Fruit fly (Drosophila melanogaster) whole organism, embryonic: ENCODE measurements around the gene CG15375.

Experiments used
- Adf1 ChIP-seq: fragments of 200-800 bp; sonication (Bioruptor generic); IDR thresholded peaks from 2 replicates; pipeline ENCODE4 v1.3.6; 2022; ENCODE audit warnings: missing biosample characterization, missing genetic modification characterization
- Asciz ChIP-seq: fragments of 200-800 bp; sonication (Bioruptor generic); optimal IDR thresholded peaks from 2 replicates; lab custom pipeline; 2017; ENCODE audit warnings: missing biosample characterization, mild to moderate bottlenecking, missing genetic modification characterization, missing genetic modification reagents
- CG10654 ChIP-seq: fragments of 200-800 bp; sonication (Bioruptor generic); optimal IDR thresholded peaks from 2 replicates; lab custom pipeline; 2016; ENCODE audit warnings: missing biosample characterization, missing genetic modification characterization
- CG11085 ChIP-seq: fragments of 200-800 bp; sonication (Bioruptor generic); IDR thresholded peaks from 2 replicates; pipeline ENCODE4 v1.3.6; 2022; ENCODE audit warnings: missing biosample characterization, missing genetic modification characterization
- CG11695 ChIP-seq: fragments of 200-800 bp; sonication (Bioruptor generic); IDR thresholded peaks from 3 replicates; pipeline ENCODE4 v1.3.6; 2022; ENCODE audit warnings: missing biosample characterization, missing genetic modification characterization
- CG12659 ChIP-seq: fragments of 200-800 bp; sonication (Bioruptor generic); optimal IDR thresholded peaks from 3 replicates; lab custom pipeline; 2017; ENCODE audit warnings: mild to moderate bottlenecking, missing biosample characterization, missing genetic modification reagents, missing genetic modification characterization
- CG15479 ChIP-seq: fragments of 200-800 bp; sonication (Bioruptor generic); optimal IDR thresholded peaks from 3 replicates; lab custom pipeline; 2019; ENCODE audit warnings: missing biosample characterization, mild to moderate bottlenecking, missing genetic modification characterization, moderate library complexity
- CG1647 ChIP-seq: fragments of 200-800 bp; sonication (Bioruptor generic); optimal IDR thresholded peaks from 3 replicates; lab custom pipeline; 2016; ENCODE audit warnings: missing biosample characterization, missing genetic modification characterization
- CG16815 ChIP-seq: fragments of 200-800 bp; sonication (Bioruptor generic); optimal IDR thresholded peaks from 3 replicates; lab custom pipeline; 2017; ENCODE audit warnings: missing biosample characterization, mild to moderate bottlenecking, missing genetic modification characterization
- CG17802 ChIP-seq: fragments of 200-800 bp; sonication (Bioruptor generic); optimal IDR thresholded peaks from 2 replicates; lab custom pipeline; 2018; ENCODE audit warnings: missing biosample characterization, mild to moderate bottlenecking, missing genetic modification characterization, moderate library complexity
- CG17912 ChIP-seq: fragments of 200-800 bp; sonication (Bioruptor generic); optimal IDR thresholded peaks from 2 replicates; lab custom pipeline; 2018; ENCODE audit warnings: missing biosample characterization, mild to moderate bottlenecking, missing genetic modification characterization
- CG18262 ChIP-seq: fragments of 200-800 bp; optimal IDR thresholded peaks from 3 replicates; lab custom pipeline; 2019; ENCODE audit warnings: missing biosample characterization, mild to moderate bottlenecking, missing genetic modification characterization, moderate library complexity
- CG2129 ChIP-seq: fragments of 200-800 bp; sonication (Bioruptor generic); IDR thresholded peaks from 2 replicates; pipeline ENCODE4 v1.3.6; 2022; ENCODE audit warnings: missing biosample characterization, missing genetic modification characterization; ENCODE audit not compliant: partially characterized antibody
- CG2875 ChIP-seq: fragments of 200-800 bp; sonication (Bioruptor generic); optimal IDR thresholded peaks from 2 replicates; lab custom pipeline; 2017; ENCODE audit warnings: missing biosample characterization, mild to moderate bottlenecking, missing genetic modification characterization, missing genetic modification reagents
- CG2889 ChIP-seq: fragments of 200-800 bp; sonication (Bioruptor generic); IDR thresholded peaks from 3 replicates; pipeline ENCODE4 v1.3.6; 2022; ENCODE audit warnings: missing biosample characterization, missing genetic modification characterization
- CG3847 ChIP-seq: fragments of 200-800 bp; sonication (Bioruptor generic); IDR thresholded peaks from 2 replicates; pipeline ENCODE4 v1.3.6; 2022; ENCODE audit warnings: missing biosample characterization, missing genetic modification characterization
- CG6683 ChIP-seq: fragments of 200-800 bp; sonication (Bioruptor generic); optimal IDR thresholded peaks from 2 replicates; lab custom pipeline; 2017; ENCODE audit warnings: missing biosample characterization, mild to moderate bottlenecking, missing genetic modification characterization, missing genetic modification reagents
- CG6765 ChIP-seq: fragments of 200-800 bp; sonication (Bioruptor generic); optimal IDR thresholded peaks from 3 replicates; lab custom pipeline; 2017; ENCODE audit warnings: missing biosample characterization, mild to moderate bottlenecking, missing genetic modification characterization
- CG7987 ChIP-seq: fragments of 200-800 bp; sonication (Bioruptor generic); optimal IDR thresholded peaks from 2 replicates; lab custom pipeline; 2018; ENCODE audit warnings: missing biosample characterization, mild to moderate bottlenecking, missing genetic modification characterization, moderate library complexity
- CG9817 ChIP-seq: fragments of 200-800 bp; sonication (Bioruptor generic); optimal IDR thresholded peaks from 2 replicates; lab custom pipeline; 2018; ENCODE audit warnings: missing biosample characterization, mild to moderate bottlenecking, missing genetic modification characterization, moderate library complexity
- CoRest ChIP-seq: fragments of 200-800 bp; sonication (Bioruptor generic); optimal IDR thresholded peaks from 3 replicates; lab custom pipeline; 2018; ENCODE audit warnings: missing biosample characterization, mild to moderate bottlenecking, missing genetic modification characterization, moderate library complexity
- Dek ChIP-seq: fragments of 200-800 bp; sonication (Bioruptor generic); optimal IDR thresholded peaks from 3 replicates; lab custom pipeline; 2019; ENCODE audit warnings: missing biosample characterization, mild to moderate bottlenecking, missing genetic modification characterization, moderate library complexity
- Dref ChIP-seq: fragments of 200-800 bp; sonication (Bioruptor generic); IDR thresholded peaks from 2 replicates; pipeline ENCODE4 v1.3.6; 2022; ENCODE audit warnings: missing biosample characterization, missing genetic modification characterization
- H15 ChIP-seq: fragments of 200-800 bp; sonication (Bioruptor generic); IDR thresholded peaks from 3 replicates; pipeline ENCODE4 v1.3.6; 2022; ENCODE audit warnings: missing biosample characterization, missing genetic modification characterization
- Mrtf ChIP-seq: fragments of 200-800 bp; sonication (Bioruptor generic); IDR thresholded peaks from 3 replicates; pipeline ENCODE4 v1.3.6; 2022; ENCODE audit warnings: missing biosample characterization, missing genetic modification characterization
- Rx ChIP-seq: fragments of 200-800 bp; sonication (Bioruptor generic); IDR thresholded peaks from 2 replicates; pipeline ENCODE4 v1.3.6; 2022; ENCODE audit warnings: missing biosample characterization, missing genetic modification characterization
- Tbp ChIP-seq: fragments of >200 bp; optimal IDR thresholded peaks from 2 replicates; lab custom pipeline; 2018; ENCODE audit warnings: missing biosample characterization, missing genetic modification characterization
- Xbp1 ChIP-seq: fragments of 200-800 bp; sonication (Bioruptor generic); optimal IDR thresholded peaks from 3 replicates; lab custom pipeline; 2016; ENCODE audit warnings: missing biosample characterization, mild to moderate bottlenecking, missing genetic modification characterization
- ab ChIP-seq: fragments of 200-800 bp; sonication (Bioruptor generic); optimal IDR thresholded peaks from 2 replicates; lab custom pipeline; 2016; ENCODE audit warnings: missing biosample characterization, missing genetic modification characterization
- ase ChIP-seq: fragments of 200-800 bp; sonication (Bioruptor generic); IDR thresholded peaks from 3 replicates; pipeline ENCODE4 v1.3.6; 2022; ENCODE audit warnings: missing biosample characterization, missing genetic modification characterization
- ash1 ChIP-seq: fragments of 200-800 bp; sonication (Bioruptor generic); optimal IDR thresholded peaks from 2 replicates; lab custom pipeline; 2018; ENCODE audit warnings: missing biosample characterization, mild to moderate bottlenecking, missing genetic modification characterization
- br ChIP-seq: fragments of >200 bp; optimal IDR thresholded peaks from 2 replicates; lab custom pipeline; 2017
- da ChIP-seq: fragments of 200-800 bp; sonication (Bioruptor generic); optimal IDR thresholded peaks from 2 replicates; lab custom pipeline; 2016; ENCODE audit warnings: missing biosample characterization, missing genetic modification characterization
- dan ChIP-seq: fragments of 200-800 bp; sonication (Bioruptor generic); IDR thresholded peaks from 2 replicates; pipeline ENCODE4 v1.3.6; 2022; ENCODE audit warnings: missing biosample characterization, missing genetic modification characterization
- dpn ChIP-seq, 2 experiments: fragments of 200-800 bp; sonication (Bioruptor generic); optimal IDR thresholded peaks; 3 replicates each; lab custom pipeline; 2016; ENCODE audit warnings: missing biosample characterization in 2 of 2, missing genetic modification characterization in 2 of 2
- dysf ChIP-seq: fragments of 200-800 bp; sonication (Bioruptor generic); IDR thresholded peaks from 3 replicates; pipeline ENCODE4 v1.3.6; 2022; ENCODE audit warnings: missing biosample characterization, missing genetic modification characterization
- eve ChIP-seq, 2 experiments: fragments of >200 bp; optimal IDR thresholded peaks; 2 replicates each; lab custom pipeline; 2017; ENCODE audit warnings: missing biosample characterization in 2 of 2, missing genetic modification characterization in 2 of 2
- fru ChIP-seq: fragments of >200 bp; optimal IDR thresholded peaks from 2 replicates; lab custom pipeline; 2017
- gcm2 ChIP-seq: fragments of 200-800 bp; sonication (Bioruptor generic); optimal IDR thresholded peaks from 2 replicates; lab custom pipeline; 2016; ENCODE audit warnings: missing biosample characterization, missing genetic modification characterization
- klu ChIP-seq: fragments of 200-800 bp; sonication (Bioruptor generic); IDR thresholded peaks from 2 replicates; pipeline ENCODE4 v1.3.6; 2022; ENCODE audit warnings: missing biosample characterization, missing genetic modification characterization
- nau ChIP-seq: fragments of 200-800 bp; sonication (Bioruptor generic); optimal IDR thresholded peaks from 3 replicates; lab custom pipeline; 2017; ENCODE audit warnings: missing biosample characterization, mild to moderate bottlenecking, missing genetic modification characterization, missing genetic modification reagents
- nom ChIP-seq: fragments of 200-800 bp; sonication (Bioruptor generic); optimal IDR thresholded peaks from 2 replicates; lab custom pipeline; 2017; ENCODE audit warnings: missing biosample characterization, missing genetic modification characterization, mild to moderate bottlenecking, moderate library complexity, missing genetic modification reagents
- pb ChIP-seq: fragments of 200-800 bp; sonication (Bioruptor generic); optimal IDR thresholded peaks from 3 replicates; lab custom pipeline; 2016; ENCODE audit warnings: missing biosample characterization, missing genetic modification characterization
- pho ChIP-seq: fragments of 200-800 bp; sonication (Bioruptor generic); optimal IDR thresholded peaks from 2 replicates; lab custom pipeline; 2016; ENCODE audit warnings: missing biosample characterization, missing genetic modification characterization
- sd ChIP-seq: fragments of 200-800 bp; sonication (Bioruptor generic); optimal IDR thresholded peaks from 3 replicates; lab custom pipeline; 2018; ENCODE audit warnings: missing biosample characterization, mild to moderate bottlenecking, missing genetic modification characterization, moderate library complexity
- sens-2 ChIP-seq: fragments of 200-800 bp; sonication (Bioruptor generic); IDR thresholded peaks from 2 replicates; pipeline ENCODE4 v1.3.6; 2022; ENCODE audit warnings: missing biosample characterization, missing genetic modification characterization
- sim ChIP-seq: fragments of 200-800 bp; sonication (Bioruptor generic); IDR thresholded peaks from 2 replicates; pipeline ENCODE4 v1.3.6; 2022; ENCODE audit warnings: missing biosample characterization, missing genetic modification characterization
- so ChIP-seq: fragments of 200-800 bp; sonication (Bioruptor generic); IDR thresholded peaks from 3 replicates; pipeline ENCODE4 v1.3.6; 2022; ENCODE audit warnings: missing biosample characterization, missing genetic modification characterization
- toy ChIP-seq: fragments of 200-800 bp; sonication (Bioruptor generic); IDR thresholded peaks from 2 replicates; pipeline ENCODE4 v1.3.6; 2022; ENCODE audit warnings: missing biosample characterization, missing genetic modification characterization
- trh ChIP-seq: fragments of 200-800 bp; sonication (Bioruptor generic); optimal IDR thresholded peaks from 2 replicates; lab custom pipeline; 2016; ENCODE audit warnings: missing biosample characterization, missing genetic modification characterization

The CG15375 gene

DNA sequence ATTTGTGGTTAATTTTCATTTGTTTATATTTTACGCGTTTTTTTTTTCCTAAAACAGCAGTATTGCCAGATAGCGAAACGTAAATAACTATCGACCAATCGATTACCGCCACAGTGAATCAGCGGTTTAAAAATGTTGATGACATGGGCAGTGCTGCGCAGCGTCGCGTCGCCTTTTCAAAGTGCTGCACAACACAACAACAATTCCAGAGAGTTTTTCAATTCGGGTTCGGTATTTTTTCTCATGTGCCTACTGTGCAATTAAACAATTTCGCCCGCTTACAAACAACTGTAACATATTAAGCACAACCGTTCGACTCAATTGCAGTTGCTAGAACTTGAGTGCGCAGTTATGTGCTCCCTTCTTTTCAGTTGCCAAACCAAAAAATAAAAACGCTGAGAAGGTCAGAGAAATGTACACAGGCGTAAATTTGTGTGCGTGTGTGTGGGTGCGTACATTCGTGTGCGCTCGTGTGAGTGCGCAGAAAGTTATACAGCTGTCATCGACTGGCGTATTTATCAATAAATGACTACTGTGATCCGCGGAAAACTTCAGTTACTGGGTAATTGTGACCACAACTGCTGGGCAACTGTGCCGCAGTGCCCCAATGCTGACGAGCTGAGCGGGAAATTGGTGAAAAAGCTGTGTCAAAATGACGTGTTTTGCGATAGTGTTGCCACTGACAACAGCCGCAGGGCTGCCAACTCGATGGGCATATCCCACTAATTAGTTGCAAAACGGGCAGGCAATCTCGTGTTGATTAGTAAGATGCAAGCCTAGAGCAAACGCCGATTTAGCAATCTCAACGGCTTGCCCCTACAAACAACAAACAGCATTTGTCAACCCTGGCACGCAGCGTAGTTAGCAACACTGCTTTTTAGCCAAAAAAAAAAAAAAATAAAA, 16.0 kb downstream of the CG15375 start, which contains the start of the genes tyf and Tip60 (continued):
- TF ChIP-seq CG12659 (GFP tag; lab: Kevin White, UChicago) (peak; percentile 35), Rx (GFP tag; lab: Robert Waterston, UW) (no peak), sens-2 (GFP tag; lab: Robert Waterston, UW) (no peak), eve (GFP tag; optimal IDR thresholded peaks at IDR 0.05; lab: Kevin White, UChicago) (no peak), Tbp (GFP tag; lab: Kevin White, UChicago) (no peak), H15 (GFP tag; lab: Robert Waterston, UW) (no peak), dan (GFP tag; lab: Robert Waterston, UW) (no peak), nau (GFP tag; lab: Kevin White, UChicago) (no peak), sd (tag; lab: Kevin White, UChicago) (no peak), CoRest (tag; lab: Kevin White, UChicago) (no peak), CG10654 (GFP tag; lab: Kevin White, UChicago) (no peak), Adf1 (GFP tag; lab: Robert Waterston, UW) (no peak), klu (GFP tag; lab: Robert Waterston, UW) (no peak), Xbp1 (GFP tag; lab: Kevin White, UChicago) (peak; percentile 28), da (no peak), CG15479 (peak; percentile 69), ase (GFP tag; lab: Robert Waterston, UW) (no peak), Dref (GFP tag; lab: Robert Waterston, UW) (peak; percentile 83), CG2889 (GFP tag; lab: Robert Waterston, UW) (no peak), CG2129 (GFP tag; lab: Robert Waterston, UW) (no peak; the same call in 1 of the 2 replicates), CG3847 (GFP tag; lab: Robert Waterston, UW) (peak; percentile 53), fru (no peak), dpn (GFP tag; optimal IDR thresholded peaks at IDR 0.05; lab: Kevin White, UChicago) (peak in 1 of 2 experiments; percentile 34), sim (no peak), pb (GFP tag; lab: Kevin White, UChicago) (no peak), CG6765 (GFP tag; lab: Kevin White, UChicago) (no peak), toy (no peak), Dek (tag; lab: Kevin White, UChicago) (no peak), CG7987 (GFP tag; lab: Kevin White, UChicago) (no peak), ash1 (no peak), CG17802 (tag; lab: Kevin White, UChicago) (no peak), CG9817 (tag; lab: Kevin White, UChicago) (peak; percentile 25), Mrtf (GFP tag; lab: Robert Waterston, UW) (no peak), br (no peak), CG11085 (GFP tag; lab: Robert Waterston, UW) (no peak), CG6683 (no peak), trh (no peak), gcm2 (no peak), dysf (GFP tag; lab: Robert Waterston, UW) (no peak), CG18262 (tag; lab: Kevin White, UChicago) (no peak), CG1647 (GFP tag; lab: Kevin White, UChicago) (no peak), Asciz (no peak), CG2875 (GFP tag; lab: Kevin White, UChicago) (no peak), pho (GFP tag; lab: Kevin White, UChicago) (no peak), ab (no peak), CG17912 (GFP tag; lab: Kevin White, UChicago) (no peak), nom (no peak), so (GFP tag; lab: Robert Waterston, UW) (0 out of 3 replicates have a peak, but pooled peaks have one; percentile 47), CG16815 (GFP tag; lab: Kevin White, UChicago) (no peak), CG11695 (GFP tag; lab: Robert Waterston, UW) (no peak)
